Worm (Caenorhabditis elegans) whole organism, midembryonic: ENCODE data around the gene F35E8.9.

Source experiments
- cog-1 ChIP-seq: sonication (generic microtip); optimal IDR thresholded peaks from 2 replicates; lab custom pipeline; 2016; ENCODE audit warnings: missing genetic modification characterization, missing compliant biosample characterization
- tab-1 ChIP-seq: fragments of 200-800 bp; sonication (Bioruptor generic); IDR thresholded peaks from 2 replicates; pipeline ENCODE4 v1.3.6; 2022; ENCODE audit warnings: missing genetic modification characterization, missing compliant biosample characterization
- ztf-29 ChIP-seq: fragments of 200-800 bp; sonication (Bioruptor generic); IDR thresholded peaks from 2 replicates; pipeline ENCODE4 v1.3.6; 2022; ENCODE audit warnings: missing genetic modification reagents, missing genetic modification characterization, missing compliant biosample characterization

DNA sequence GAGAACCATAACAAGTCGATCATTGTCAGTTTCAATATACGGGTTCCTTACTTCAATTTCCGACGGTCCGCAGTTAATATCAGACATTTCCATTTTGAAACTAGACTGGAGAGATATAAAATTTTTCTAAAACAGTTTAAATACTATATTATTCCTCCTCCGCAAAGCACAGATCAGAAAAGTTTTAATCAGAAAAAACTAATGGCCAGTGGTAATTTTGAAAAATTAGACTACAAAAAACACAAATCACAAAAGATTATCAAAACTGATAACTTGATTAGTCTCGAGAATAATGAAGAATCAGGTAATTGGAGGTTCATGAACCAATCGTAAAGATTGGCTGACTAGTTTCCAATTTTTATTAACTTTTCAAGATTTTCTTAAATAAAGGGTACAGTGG is 31.4 kb downstream of the F35E8.9 start, which contains the start of gene T06C12.9:
- TF ChIP-seq ztf-29 (no peak), tab-1 (GFP tag; lab: Robert Waterston, UW) (no peak), cog-1 (tag; lab: Kevin White, UChicago) (no peak)
